Worm (Caenorhabditis elegans): Measurements from ENCODE around the gene F56D2.2.

The F56D2.2 gene

ce11 chrIII:5588746-5589145 is 1.7 kb downstream of the F56D2.2 start:
- TF ChIP-seq nhr-25 (tag; optimal IDR thresholded peaks at IDR 0.05) = no peak
- TF ChIP-seq snpc-4 (tag; optimal IDR thresholded peaks at IDR 0.05) = no peak
- no peak for TF ChIP-seq sma-9 (GFP tag; optimal IDR thresholded peaks at IDR 0.05)
- no peak for TF ChIP-seq sma-9 (tag; optimal IDR thresholded peaks at IDR 0.05)
- no peak for TF ChIP-seq nhr-23 (tag; optimal IDR thresholded peaks at IDR 0.05)
- no peak for TF ChIP-seq unc-39 (tag; optimal IDR thresholded peaks at IDR 0.05)
- no peak for TF ChIP-seq Y55F3AM.14 (GFP tag; optimal IDR thresholded peaks at IDR 0.05)
- TF ChIP-seq nhr-77 (tag; optimal IDR thresholded peaks at IDR 0.05) = no peak
- TF ChIP-seq dmd-4 (tag; optimal IDR thresholded peaks at IDR 0.05) = no peak
- no peak for TF ChIP-seq nhr-12 (tag; optimal IDR thresholded peaks at IDR 0.05)
- no peak for TF ChIP-seq mbf-1 (tag; optimal IDR thresholded peaks at IDR 0.05)

ce11 chrIII:5591668-5592149 is 4.6 kb downstream of the F56D2.2 start, which contains the start of the genes ddx-15 and ucr-1:
Gene ddx-15, minus strand, starts transcription at chrIII:5591718.
Gene ucr-1, plus strand, starts transcription at chrIII:5592135.
- TF ChIP-seq C34F6.9 (tag; optimal IDR thresholded peaks at IDR 0.05) = peak; percentile 84
- peak; percentile 89 for TF ChIP-seq unc-55 (GFP tag; optimal IDR thresholded peaks at IDR 0.05)
- no peak for TF ChIP-seq ceh-82 (tag; optimal IDR thresholded peaks at IDR 0.05)
- TF ChIP-seq ZK546.5 (tag; optimal IDR thresholded peaks at IDR 0.05) = no peak
- peak; percentile 57 for TF ChIP-seq crh-2 (tag; optimal IDR thresholded peaks at IDR 0.05)
- TF ChIP-seq F13H6.1 (tag; optimal IDR thresholded peaks at IDR 0.05) = peak; percentile 6
- peak; percentile 29 to 85 for TF ChIP-seq lsy-2 (tag; optimal IDR thresholded peaks at IDR 0.05)
- TF ChIP-seq nhr-25 (tag; optimal IDR thresholded peaks at IDR 0.05) = peak; percentile 23
- TF ChIP-seq gmeb-1 (tag; optimal IDR thresholded peaks at IDR 0.05) = peak; percentile 80
- TF ChIP-seq dmd-4 (tag; optimal IDR thresholded peaks at IDR 0.05) = no peak
- peak; percentile 57 for TF ChIP-seq sma-3 (GFP tag; optimal IDR thresholded peaks at IDR 0.05)
- peak; percentile 53 for TF ChIP-seq R02D3.7 (tag; optimal IDR thresholded peaks at IDR 0.05)
- TF ChIP-seq nhr-129 (tag; optimal IDR thresholded peaks at IDR 0.05) = peak; percentile 28
- TF ChIP-seq lin-39 (tag; optimal IDR thresholded peaks at IDR 0.05) = no peak
- TF ChIP-seq elt-3 (tag; optimal IDR thresholded peaks at IDR 0.05) = no peak
- TF ChIP-seq fos-1 (tag; optimal IDR thresholded peaks at IDR 0.05) = peak; percentile 17
- peak; percentile 16 for TF ChIP-seq nhr-21 (tag; optimal IDR thresholded peaks at IDR 0.05)
- TF ChIP-seq ztf-11 (tag; optimal IDR thresholded peaks at IDR 0.05) = no peak
- peak; percentile 4 for TF ChIP-seq ceh-16 (tag; optimal IDR thresholded peaks at IDR 0.05)
- TF ChIP-seq lin-13 (GFP tag; optimal IDR thresholded peaks at IDR 0.05) = peak; percentile 77
- TF ChIP-seq snpc-4 (tag; optimal IDR thresholded peaks at IDR 0.05) = peak; percentile 17
- TF ChIP-seq sma-9 (GFP tag; optimal IDR thresholded peaks at IDR 0.05) = peak; percentile 38
- TF ChIP-seq sma-9 (tag; optimal IDR thresholded peaks at IDR 0.05) = no peak
- TF ChIP-seq blmp-1 (tag; optimal IDR thresholded peaks at IDR 0.05; ENCODE audit: insufficient read depth) = peak; percentile 33
- TF ChIP-seq lin-11 (tag; optimal IDR thresholded peaks at IDR 0.05) = peak; percentile 80

ce11 chrIII:5594350-5594749 is 7.3 kb downstream of the F56D2.2 start:
- TF ChIP-seq unc-39 (tag; optimal IDR thresholded peaks at IDR 0.05) (no peak), sma-9 (GFP tag; optimal IDR thresholded peaks at IDR 0.05) (peak; percentile 7), sma-9 (tag; optimal IDR thresholded peaks at IDR 0.05) (no peak), zag-1 (tag; optimal IDR thresholded peaks at IDR 0.05) (no peak), nhr-25 (tag; optimal IDR thresholded peaks at IDR 0.05) (peak; percentile 71), egl-27 (tag; optimal IDR thresholded peaks at IDR 0.05) (no peak), fos-1 (tag; optimal IDR thresholded peaks at IDR 0.05) (peak; percentile 19), alr-1 (tag; optimal IDR thresholded peaks at IDR 0.05) (no peak), lsy-2 (tag; optimal IDR thresholded peaks at IDR 0.05) (no peak), nhr-21 (tag; optimal IDR thresholded peaks at IDR 0.05) (peak; percentile 30), ztf-11 (tag; optimal IDR thresholded peaks at IDR 0.05) (no peak), Y55F3AM.14 (GFP tag; optimal IDR thresholded peaks at IDR 0.05) (no peak), lin-39 (tag; optimal IDR thresholded peaks at IDR 0.05) (no peak), gmeb-1 (tag; optimal IDR thresholded peaks at IDR 0.05) (no peak), unc-62 (GFP tag; optimal IDR thresholded peaks at IDR 0.05) (no peak), ZK546.5 (tag; optimal IDR thresholded peaks at IDR 0.05) (no peak), nhr-77 (tag; optimal IDR thresholded peaks at IDR 0.05) (no peak), sma-3 (GFP tag; optimal IDR thresholded peaks at IDR 0.05) (peak; percentile 43), ztf-4 (tag; optimal IDR thresholded peaks at IDR 0.05) (no peak)

- TF ChIP-seq mdl-1 (tag; optimal IDR thresholded peaks at IDR 0.05) (no peak), sma-3 (GFP tag; optimal IDR thresholded peaks at IDR 0.05) (peak; percentile 9), fos-1 (tag; optimal IDR thresholded peaks at IDR 0.05) (peak; percentile 73)
These were observed 8.4 kb downstream of the F56D2.2 start, which contains the start of gene ced-6 for ce11 chrIII:5595445-5595844. Gene ced-6, plus strand, starts transcription at chrIII:5595771.

Measured in whole organism, L2 larva.